Worm (Caenorhabditis elegans) whole organism, young adult: ENCODE measurements around the gene T03D8.6.

ENCODE experiments used
- B0336.3 ChIP-seq: fragments of 200-800 bp; sonication (Bioruptor generic); IDR thresholded peaks from 2 replicates; pipeline ENCODE4 v1.3.6; 2022; ENCODE audit warnings: missing genetic modification characterization, missing compliant biosample characterization
- F10E7.11 ChIP-seq: sonication (generic microtip); optimal IDR thresholded peaks from 2 replicates; lab custom pipeline; 2017; ENCODE audit warnings: mild to moderate bottlenecking, missing genetic modification characterization, moderate library complexity, missing compliant biosample characterization
- F49E8.2 ChIP-seq: sonication (generic microtip); optimal IDR thresholded peaks from 3 replicates; lab custom pipeline; 2017; ENCODE audit warnings: missing genetic modification characterization, mild to moderate bottlenecking, missing compliant biosample characterization, antibody characterized with exemption, moderate library complexity; ENCODE audit not compliant: insufficient read depth
- Y67H2A.10 ChIP-seq: fragments of 200-800 bp; sonication (Bioruptor generic); conservative IDR thresholded peaks from 2 replicates; pipeline ENCODE4 v1.3.6; 2022; ENCODE audit warnings: missing genetic modification reagents, missing genetic modification characterization, missing compliant biosample characterization
- akir-1 ChIP-seq: fragments of 200-800 bp; sonication (Bioruptor generic); optimal IDR thresholded peaks from 2 replicates; lab custom pipeline; 2018; ENCODE audit warnings: mild to moderate bottlenecking, missing genetic modification characterization, moderate library complexity, missing compliant biosample characterization
- attf-6 ChIP-seq: fragments of 200-800 bp; sonication (Bioruptor generic); IDR thresholded peaks from 2 replicates; pipeline ENCODE4 v1.3.6; 2022; ENCODE audit warnings: missing genetic modification reagents, missing genetic modification characterization, missing compliant biosample characterization
- lag-1 ChIP-seq: fragments of 200-800 bp; sonication (Bioruptor generic); IDR thresholded peaks from 2 replicates; pipeline ENCODE4 v1.3.6; 2022; ENCODE audit warnings: missing genetic modification reagents, missing genetic modification characterization, missing compliant biosample characterization
- nfyb-1 ChIP-seq: fragments of 200-800 bp; sonication (Bioruptor generic); IDR thresholded peaks from 2 replicates; pipeline ENCODE4 v1.3.6; 2022; ENCODE audit warnings: missing genetic modification reagents, missing genetic modification characterization, missing compliant biosample characterization
- pha-4 ChIP-seq: fragments of 150-350 bp; sonication (generic microtip); optimal IDR thresholded peaks from 2 replicates; lab custom pipeline; 2014; ENCODE audit warnings: missing biosample characterization, missing genetic modification reagents, missing genetic modification characterization
- snpc-4 ChIP-seq, 5 experiments: fragments of 150-350 bp in 1 of 5; sonication (generic microtip) in 4 of 5; optimal IDR thresholded peaks; 2 replicates each; lab custom pipeline; 2014 to 2018; ENCODE audit warnings: missing genetic modification characterization in 5 of 5, missing biosample characterization in 3 of 5, antibody characterized with exemption in 2 of 5, mild to moderate bottlenecking in 2 of 5, missing compliant biosample characterization in 2 of 5, missing genotype in 2 of 5, moderate library complexity in 2 of 5, missing genetic modification reagents in 1 of 5
- zfh-2 ChIP-seq: fragments of 200-800 bp; sonication (Bioruptor generic); conservative IDR thresholded peaks from 2 replicates; pipeline ENCODE4 v1.3.6; 2022; ENCODE audit warnings: missing genetic modification reagents, missing genetic modification characterization, missing compliant biosample characterization
- ztf-22 ChIP-seq: fragments of 200-800 bp; sonication (Bioruptor generic); optimal IDR thresholded peaks from 2 replicates; lab custom pipeline; 2018; ENCODE audit warnings: mild to moderate bottlenecking, missing genetic modification characterization, moderate library complexity, missing compliant biosample characterization

DNA sequence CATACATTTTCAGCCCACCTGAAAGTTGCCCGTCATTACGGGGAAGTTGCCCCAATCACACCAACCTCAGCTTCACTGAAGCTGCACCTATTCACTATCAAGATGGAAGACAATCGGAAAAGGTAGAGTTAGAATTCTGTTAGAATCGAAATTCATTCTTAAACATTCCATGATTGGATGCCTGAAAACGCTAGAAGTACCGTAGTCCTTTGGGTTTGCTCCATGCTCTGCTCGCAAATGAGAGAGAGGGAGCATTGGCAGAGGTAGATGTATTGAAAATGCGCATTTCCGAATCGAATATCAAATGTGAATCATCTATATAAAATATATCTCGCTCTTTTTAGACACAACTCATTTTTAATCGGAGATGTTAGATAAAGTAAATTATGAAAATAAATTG, 39.7 kb downstream of the T03D8.6 start, which contains the start of gene hif-1:
- TF ChIP-seq pha-4 (tag; lab: Kevin White, UChicago) (no peak), snpc-4 (GFP tag; optimal IDR thresholded peaks at IDR 0.05; lab: Kevin White, UChicago) (no peak), snpc-4 (tag; optimal IDR thresholded peaks at IDR 0.05; lab: Kevin White, UChicago) (no peak), akir-1 (no peak), lag-1 (GFP tag; lab: Robert Waterston, UW) (no peak), Y67H2A.10 (no peak), attf-6 (no peak), zfh-2 (GFP tag; lab: Robert Waterston, UW) (no peak), nfyb-1 (GFP tag; lab: Robert Waterston, UW) (no peak), F10E7.11 (tag; lab: Kevin White, UChicago) (no peak), B0336.3 (GFP tag; lab: Robert Waterston, UW) (no peak), F49E8.2 (tag; lab: Kevin White, UChicago) (no peak), ztf-22 (GFP tag; lab: Kevin White, UChicago) (no peak)
